Worm (Caenorhabditis elegans) whole organism, L4 larva: ENCODE results near the gene H20J04.4.

Experiments used
- F10B5.3 ChIP-seq: sonication (generic microtip); optimal IDR thresholded peaks from 2 replicates; lab custom pipeline; 2016; ENCODE audit warnings: mild to moderate bottlenecking, missing genetic modification characterization, missing compliant biosample characterization
- F44E2.7 ChIP-seq: fragments of 200-800 bp; sonication (Bioruptor generic); IDR thresholded peaks from 2 replicates; pipeline ENCODE4 v2.1.2; 2022; ENCODE audit warnings: missing genetic modification characterization, missing compliant biosample characterization
- Y48G9A.11 ChIP-seq: fragments of 200-800 bp; sonication (Bioruptor generic); IDR thresholded peaks from 2 replicates; pipeline ENCODE4 v1.3.6; 2022; ENCODE audit warnings: missing genetic modification reagents, missing genetic modification characterization, missing compliant biosample characterization
- ZK337.2 ChIP-seq: fragments of 200-800 bp; sonication (Bioruptor generic); IDR thresholded peaks from 2 replicates; pipeline ENCODE4 v1.3.6; 2022; ENCODE audit warnings: missing genetic modification reagents, missing genetic modification characterization, missing compliant biosample characterization
- aha-1 ChIP-seq: fragments of 150-350 bp; peaks from one replicate; lab custom pipeline; 2014; ENCODE audit warnings: missing biosample characterization, missing genetic modification characterization
- aly-2 ChIP-seq: sonication (generic microtip); optimal IDR thresholded peaks from 2 replicates; lab custom pipeline; 2018; ENCODE audit warnings: missing biosample characterization, missing genetic modification characterization
- ama-1 ChIP-seq: fragments of 150-350 bp; optimal IDR thresholded peaks from 2 replicates; lab custom pipeline; 2014; ENCODE audit warnings: inconsistent platforms, mixed read lengths
- arid-1 ChIP-seq: fragments of 200-800 bp; sonication (Bioruptor generic); conservative IDR thresholded peaks from 2 replicates; pipeline ENCODE4 v1.3.6; 2022; ENCODE audit warnings: missing genetic modification reagents, missing genetic modification characterization, missing compliant biosample characterization
- attf-4 ChIP-seq: sonication (generic microtip); optimal IDR thresholded peaks from 3 replicates; lab custom pipeline; 2017; ENCODE audit warnings: missing biosample characterization, missing genetic modification characterization
- ceh-32 ChIP-seq: sonication (generic microtip); optimal IDR thresholded peaks from 2 replicates; lab custom pipeline; 2016; ENCODE audit warnings: mild to moderate bottlenecking, missing genetic modification characterization, missing compliant biosample characterization; ENCODE audit not compliant: poor library complexity
- ceh-62 ChIP-seq: sonication (generic microtip); optimal IDR thresholded peaks from 2 replicates; lab custom pipeline; 2017; ENCODE audit warnings: missing biosample characterization, missing genetic modification characterization
- daf-12 ChIP-seq: fragments of 150-350 bp; optimal IDR thresholded peaks from 2 replicates; lab custom pipeline; 2014; ENCODE audit warnings: missing biosample characterization, missing genetic modification reagents, missing genetic modification characterization
- dmd-6 ChIP-seq: fragments of 200-800 bp; sonication (Bioruptor generic); IDR thresholded peaks from 2 replicates; pipeline ENCODE4 v1.3.6; 2022; ENCODE audit warnings: missing genetic modification reagents, missing genetic modification characterization, missing compliant biosample characterization
- dmd-8 ChIP-seq: fragments of 200-800 bp; sonication (Bioruptor generic); IDR thresholded peaks from 2 replicates; pipeline ENCODE4 v1.3.6; 2022; ENCODE audit warnings: missing genetic modification characterization, missing compliant biosample characterization
- dmd-9 ChIP-seq: fragments of 200-800 bp; sonication (Bioruptor generic); IDR thresholded peaks from 2 replicates; pipeline ENCODE4 v1.3.6; 2022; ENCODE audit warnings: missing genetic modification reagents, missing genetic modification characterization, missing compliant biosample characterization
- dpl-1 ChIP-seq: fragments of 150-350 bp; optimal IDR thresholded peaks from 2 replicates; lab custom pipeline; 2014; ENCODE audit warnings: missing biosample characterization, missing genetic modification reagents, missing genetic modification characterization
- duxl-1 ChIP-seq: sonication (generic microtip); optimal IDR thresholded peaks from 2 replicates; lab custom pipeline; 2016; ENCODE audit warnings: mild to moderate bottlenecking, missing genetic modification characterization, moderate library complexity, missing compliant biosample characterization; ENCODE audit not compliant: poor library complexity
- egl-27 ChIP-seq: sonication (generic microtip); optimal IDR thresholded peaks from 3 replicates; lab custom pipeline; 2017; ENCODE audit warnings: missing biosample characterization, missing genetic modification reagents, missing genetic modification characterization
- egl-43 ChIP-seq: fragments of 200-800 bp; sonication (Bioruptor generic); IDR thresholded peaks from 2 replicates; pipeline ENCODE4 v1.3.6; 2022; ENCODE audit warnings: missing genetic modification reagents, missing genetic modification characterization, missing compliant biosample characterization
- fkh-10 ChIP-seq: fragments of 150-350 bp; optimal IDR thresholded peaks from 2 replicates; lab custom pipeline; 2014; ENCODE audit warnings: missing biosample characterization, missing genetic modification reagents, missing genetic modification characterization
- hif-1 ChIP-seq, 2 experiments: sonication (generic microtip); optimal IDR thresholded peaks; 2 replicates each; lab custom pipeline; 2016 to 2017; ENCODE audit warnings: missing compliant biosample characterization in 2 of 2, missing genetic modification characterization in 2 of 2, missing genetic modification reagents in 2 of 2, missing genotype in 2 of 2, mild to moderate bottlenecking in 1 of 2
- hlh-11 ChIP-seq: fragments of 200-800 bp; sonication (Bioruptor generic); optimal IDR thresholded peaks from 2 replicates; lab custom pipeline; 2018; ENCODE audit warnings: mild to moderate bottlenecking, missing genetic modification characterization, missing compliant biosample characterization
- hlh-30 ChIP-seq: sonication (generic microtip); optimal IDR thresholded peaks from 2 replicates; lab custom pipeline; 2017; ENCODE audit warnings: antibody characterized with exemption, mild to moderate bottlenecking, missing genetic modification characterization, missing compliant biosample characterization; ENCODE audit not compliant: insufficient read depth
- lin-13 ChIP-seq: fragments of 150-350 bp; optimal IDR thresholded peaks from 2 replicates; lab custom pipeline; 2014; ENCODE audit warnings: missing biosample characterization, missing genetic modification reagents, missing genetic modification characterization
- lin-15B ChIP-seq: fragments of 150-350 bp; sonication (generic microtip); optimal IDR thresholded peaks from 3 replicates; lab custom pipeline; 2014; ENCODE audit warnings: missing biosample characterization, missing genetic modification characterization
- lin-29 ChIP-seq: fragments of 200-800 bp; sonication (Bioruptor generic); IDR thresholded peaks from 2 replicates; pipeline ENCODE4 v1.3.6; 2022; ENCODE audit warnings: missing genetic modification reagents, missing genetic modification characterization, missing compliant biosample characterization
- lin-39 ChIP-seq: fragments of 150-350 bp; optimal IDR thresholded peaks from 2 replicates; lab custom pipeline; 2014; ENCODE audit warnings: missing biosample characterization, missing genetic modification reagents, missing genetic modification characterization
- lsy-2 ChIP-seq, 2 experiments: fragments of 150-350 bp in 1 of 2; sonication (generic microtip) in 1 of 2; optimal IDR thresholded peaks; 2 replicates each; lab custom pipeline; 2014 to 2017; ENCODE audit warnings: missing biosample characterization in 2 of 2, missing genetic modification characterization in 2 of 2
- mes-2 ChIP-seq: sonication (generic microtip); optimal IDR thresholded peaks from 2 replicates; lab custom pipeline; 2016; ENCODE audit warnings: missing genotype, mild to moderate bottlenecking, missing genetic modification characterization, missing compliant biosample characterization; ENCODE audit not compliant: poor library complexity, severe bottlenecking
- mxl-3 ChIP-seq: fragments of 200-800 bp; sonication (Bioruptor generic); optimal IDR thresholded peaks from 2 replicates; lab custom pipeline; 2018; ENCODE audit warnings: mild to moderate bottlenecking, missing genetic modification characterization, missing compliant biosample characterization
- nhr-76 ChIP-seq: fragments of 150-350 bp; optimal IDR thresholded peaks from 2 replicates; lab custom pipeline; 2014; ENCODE audit warnings: missing biosample characterization, missing genetic modification characterization
- sdz-12 ChIP-seq: fragments of 200-800 bp; sonication (Bioruptor generic); optimal IDR thresholded peaks from 2 replicates; lab custom pipeline; 2018; ENCODE audit warnings: mild to moderate bottlenecking, missing genetic modification characterization, missing compliant biosample characterization
- skn-1 ChIP-seq: fragments of 150-350 bp; optimal IDR thresholded peaks from 2 replicates; lab custom pipeline; 2014; ENCODE audit warnings: missing biosample characterization, missing genetic modification characterization
- tag-97 ChIP-seq: fragments of 200-800 bp; sonication (Bioruptor generic); IDR thresholded peaks from 2 replicates; pipeline ENCODE4 v1.3.6; 2022; ENCODE audit warnings: missing genetic modification characterization, missing compliant biosample characterization
- unc-130 ChIP-seq: sonication (generic microtip); optimal IDR thresholded peaks from 2 replicates; lab custom pipeline; 2016; ENCODE audit warnings: missing genetic modification reagents, missing genetic modification characterization, missing compliant biosample characterization
- unc-39 ChIP-seq: sonication (generic microtip); optimal IDR thresholded peaks from 2 replicates; lab custom pipeline; 2017; ENCODE audit warnings: missing biosample characterization, missing genetic modification characterization
- unc-62 ChIP-seq, 3 experiments: fragments of 150-350 bp in 1 of 3; sonication (generic microtip); optimal IDR thresholded peaks in 2 of 3; peaks in 1 of 3; 1 replicate in 1 of 3; 2 replicates in 2 of 3; lab custom pipeline; 2014 to 2017; ENCODE audit warnings: missing biosample characterization in 3 of 3, missing genetic modification characterization in 3 of 3, missing genetic modification reagents in 3 of 3, missing genotype in 1 of 3
- zfp-2 ChIP-seq: sonication (generic microtip); optimal IDR thresholded peaks from 2 replicates; lab custom pipeline; 2016; ENCODE audit warnings: mild to moderate bottlenecking, missing genetic modification characterization, missing compliant biosample characterization
- ztf-11 ChIP-seq: fragments of 150-350 bp; optimal IDR thresholded peaks from 2 replicates; lab custom pipeline; 2014; ENCODE audit warnings: missing biosample characterization, missing genetic modification characterization

The H20J04.4 gene

DNA sequence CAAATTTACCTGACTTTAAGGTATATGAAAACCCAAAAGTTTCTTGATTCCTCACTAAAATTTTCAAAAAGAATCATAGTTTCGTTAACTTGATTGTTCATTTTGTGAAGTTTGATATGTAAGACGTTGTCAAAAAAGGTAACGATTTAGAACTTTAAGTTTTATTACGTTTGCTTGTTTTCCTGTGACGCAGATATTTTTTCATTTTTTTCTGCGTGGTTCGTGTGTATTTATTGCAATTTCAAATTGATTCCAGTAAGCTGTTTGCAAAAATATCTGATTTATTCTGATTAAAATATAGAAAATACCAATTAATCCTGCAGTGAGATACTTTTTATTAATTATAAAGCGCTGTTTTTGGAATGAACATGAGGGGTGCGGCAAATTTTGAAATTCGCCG lies 12.8 kb upstream of the H20J04.4 start, which contains the start of gene srw-40:
Gene srw-40, minus strand, starts transcription at position 101 of the 400 bp plus-strand sequence.
- TF ChIP-seq aha-1 (tag; lab: Kevin White, UChicago) (peak; percentile 47), arid-1 (GFP tag; lab: Robert Waterston, UW) (no peak), dmd-6 (GFP tag; lab: Robert Waterston, UW) (no peak)
- TF ChIP-seq, all 104 proteins: peak for 1

DNA sequence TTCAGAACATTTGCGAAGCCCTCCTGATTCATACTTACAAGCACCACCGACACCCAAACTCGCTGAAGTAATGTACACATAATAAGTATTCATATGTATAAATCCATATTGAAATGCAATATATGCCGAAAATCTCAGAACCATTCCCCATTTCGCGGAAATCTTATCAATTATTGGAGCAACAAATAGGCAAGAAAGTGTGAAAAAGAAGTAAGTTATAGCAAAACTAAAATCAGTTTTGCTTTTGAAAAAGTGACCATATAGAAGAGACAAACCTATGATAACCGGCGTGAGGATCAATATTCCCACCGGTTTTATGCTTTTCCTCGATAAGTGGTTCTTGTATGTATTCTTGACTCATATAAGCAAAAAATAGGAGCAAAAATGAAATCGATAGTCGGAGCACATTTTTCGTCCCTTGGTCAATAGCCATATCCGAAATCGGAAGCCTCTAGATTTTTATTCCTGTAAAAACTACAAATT lies 9.2 kb upstream of the H20J04.4 start, which contains the start of gene Y52E8A.6:
Gene Y52E8A.6, minus strand, starts transcription at position 433 of the 483 bp plus-strand sequence.
- TF ChIP-seq aha-1 (tag; lab: Kevin White, UChicago), result peak; percentile 97
- no peak for TF ChIP-seq ama-1
- TF ChIP-seq, all 104 proteins: peak for 1

DNA sequence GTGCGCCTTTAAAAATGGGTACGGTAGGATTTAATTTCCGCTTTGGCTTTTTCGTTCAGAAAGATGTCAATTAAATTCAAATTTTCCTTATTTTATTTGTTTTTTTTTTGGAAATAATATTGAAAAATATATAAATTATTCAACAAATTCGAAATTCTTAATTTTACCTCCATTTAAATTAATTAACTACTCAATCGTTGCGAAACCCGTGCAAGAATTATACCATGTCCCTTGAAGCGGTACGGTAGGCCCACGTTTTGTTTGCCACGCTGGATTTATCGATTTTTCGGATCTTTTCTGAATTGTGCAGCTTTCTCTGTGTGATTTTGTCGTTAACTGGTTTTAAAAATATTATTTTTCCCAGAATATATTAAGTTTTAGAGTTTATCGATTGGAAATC lies 8.4 kb upstream of the H20J04.4 start, which contains the start of gene Y52E8A.2:
Gene Y52E8A.2, plus strand, starts transcription at position 382 of the 400 bp plus-strand sequence.
- TF ChIP-seq lin-13, result no peak
- no peak for TF ChIP-seq nhr-76 (tag; lab: Kevin White, UChicago)
- no peak for TF ChIP-seq lsy-2 (tag; optimal IDR thresholded peaks at IDR 0.05; lab: Kevin White, UChicago)
- TF ChIP-seq unc-130 (GFP tag; lab: Kevin White, UChicago), result peak; percentile 12
- TF ChIP-seq ZK337.2, result no peak
- TF ChIP-seq egl-43, result no peak
- TF ChIP-seq aha-1 (tag; lab: Kevin White, UChicago), result no peak
- TF ChIP-seq F10B5.3 (tag; lab: Kevin White, UChicago), result no peak

DNA sequence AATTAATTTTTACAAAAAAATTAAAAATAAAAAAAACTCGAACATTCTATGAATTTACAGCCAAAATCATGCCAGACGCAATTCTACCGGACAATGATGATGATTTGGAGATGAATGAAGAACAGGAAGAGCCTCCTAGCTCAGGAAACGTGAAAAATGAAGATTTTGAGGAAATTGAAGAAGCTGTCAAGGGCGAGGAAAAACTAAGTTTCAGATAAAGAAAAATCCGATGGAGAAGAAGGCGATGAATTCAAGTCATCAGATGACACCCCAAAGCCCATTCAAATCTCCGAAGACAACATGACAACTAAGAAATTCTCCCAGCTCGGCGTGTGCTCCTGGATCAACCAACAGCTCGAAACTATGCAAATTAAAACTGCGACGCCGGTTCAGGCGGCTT lies 7.0 kb upstream of the H20J04.4 start, which contains the start of gene Y52E8A.1:
Gene Y52E8A.1, plus strand, starts transcription at position 301 of the 400 bp plus-strand sequence.
- no peak for TF ChIP-seq ztf-11
- TF ChIP-seq tag-97, result no peak
- TF ChIP-seq lin-29 (GFP tag; lab: Robert Waterston, UW), result no peak
- peak in 1 of 2 experiments; percentile 17 for TF ChIP-seq unc-62 (GFP tag; optimal IDR thresholded peaks at IDR 0.05 in 1 of 2; lab: Kevin White, UChicago)
- TF ChIP-seq unc-62 (tag; optimal IDR thresholded peaks at IDR 0.05; lab: Kevin White, UChicago), result no peak
- no peak for TF ChIP-seq F44E2.7 (GFP tag; lab: Robert Waterston, UW)

DNA sequence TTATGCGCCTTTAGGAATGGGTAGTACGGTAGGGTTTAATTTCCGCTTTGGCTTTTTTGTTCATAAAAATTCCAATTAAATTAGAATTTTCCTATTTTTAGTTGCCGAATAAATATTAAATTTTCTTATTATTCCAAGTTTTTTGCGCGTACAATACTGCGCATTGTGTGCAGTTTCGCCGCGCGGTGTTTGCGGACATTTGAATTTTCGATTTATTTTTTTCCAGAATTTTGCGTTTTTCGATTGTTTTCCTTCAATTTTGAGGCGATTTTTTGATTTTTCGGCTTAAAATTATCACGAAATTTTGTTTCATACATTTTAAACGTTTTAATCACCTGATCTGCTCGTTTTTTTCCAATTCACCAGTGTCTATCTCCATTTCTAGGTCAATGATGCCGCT lies 5.9 kb upstream of the H20J04.4 start, which contains the start of gene H20J04.6:
Gene H20J04.6, plus strand, starts transcription at position 386 of the 400 bp plus-strand sequence.
- peak; percentile 62 for TF ChIP-seq dpl-1 (GFP tag; lab: Kevin White, UChicago)
- no peak for TF ChIP-seq hlh-11 (tag; lab: Kevin White, UChicago)

DNA sequence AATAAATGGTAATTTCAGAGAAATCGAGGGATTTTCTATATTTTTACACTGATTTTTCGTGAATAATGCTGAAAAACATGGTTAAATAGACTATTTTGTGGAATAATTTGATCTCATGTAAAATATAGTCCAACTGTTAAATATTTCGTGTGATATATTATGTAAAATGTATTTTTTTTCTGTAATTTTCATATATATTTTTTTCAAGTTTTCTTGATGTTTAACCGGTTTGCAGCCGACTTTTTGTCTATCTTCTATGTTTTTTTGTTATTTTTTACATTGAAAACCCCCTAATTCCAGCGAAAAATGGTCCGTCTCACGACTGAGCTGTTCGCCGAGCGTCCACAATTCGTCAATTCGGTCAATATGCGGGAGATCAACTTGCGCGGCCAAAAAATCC lies 4.8 kb upstream of the H20J04.4 start, which contains the start of gene mog-2:
Gene mog-2, plus strand, starts transcription at position 301 of the 400 bp plus-strand sequence.
- no peak for TF ChIP-seq egl-27 (tag; lab: Kevin White, UChicago)
- TF ChIP-seq dmd-8 (GFP tag; lab: Robert Waterston, UW), result no peak
- TF ChIP-seq ceh-32 (tag; lab: Kevin White, UChicago), result no peak
- TF ChIP-seq egl-43, result no peak
- no peak for TF ChIP-seq attf-4 (tag; lab: Kevin White, UChicago)
- TF ChIP-seq Y48G9A.11, result no peak

DNA sequence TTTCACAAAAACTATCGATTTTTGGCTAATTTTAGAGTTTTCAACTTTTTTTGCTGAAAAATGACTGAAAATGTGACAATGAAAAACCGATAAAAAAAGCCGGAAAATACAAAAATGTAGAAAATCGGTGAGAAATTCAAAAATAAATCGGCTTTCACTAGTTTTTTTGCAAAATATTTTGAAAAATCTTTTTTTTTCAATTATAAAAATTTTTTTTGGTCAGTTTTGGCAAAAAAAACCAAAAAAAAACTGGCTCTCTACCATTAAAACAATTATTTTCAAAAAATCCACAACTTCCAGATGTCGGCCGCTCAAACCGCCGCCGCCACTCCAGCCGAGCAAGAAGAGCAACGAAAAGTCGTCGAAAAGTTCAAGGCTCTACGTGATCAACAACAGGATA lies 2.4 kb upstream of the H20J04.4 start, which contains the start of gene pfd-2:
Gene pfd-2, plus strand, starts transcription at position 301 of the 400 bp plus-strand sequence.
- TF ChIP-seq dmd-9 (GFP tag; lab: Robert Waterston, UW) (no peak), ceh-62 (tag; lab: Kevin White, UChicago) (no peak), duxl-1 (no peak), ZK337.2 (no peak), aly-2 (tag; lab: Kevin White, UChicago) (no peak), mes-2 (tag; lab: Kevin White, UChicago) (no peak), F44E2.7 (GFP tag; lab: Robert Waterston, UW) (no peak), fkh-10 (GFP tag; lab: Kevin White, UChicago) (no peak), sdz-12 (GFP tag; lab: Kevin White, UChicago) (no peak), zfp-2 (tag; lab: Kevin White, UChicago) (no peak), skn-1 (tag; lab: Kevin White, UChicago) (no peak), lin-15B (no peak), hlh-30 (no peak), lin-39 (tag; lab: Kevin White, UChicago) (no peak), hif-1 (tag; optimal IDR thresholded peaks at IDR 0.05; lab: Kevin White, UChicago) (no peak), mxl-3 (no peak), daf-12 (tag; lab: Kevin White, UChicago) (no peak), unc-39 (no peak)
